Worm (Caenorhabditis elegans) whole organism, L4/young adult: ENCODE measurements around the gene B0432.1.

Experiments
- W03F9.2 ChIP-seq: fragments of 150-350 bp; optimal IDR thresholded peaks from 2 replicates; lab custom pipeline; 2014; ENCODE audit warnings: missing biosample characterization, missing genetic modification characterization
- dao-5 ChIP-seq: sonication (generic microtip); optimal IDR thresholded peaks from 2 replicates; lab custom pipeline; 2016; ENCODE audit warnings: missing genotype, missing genetic modification characterization, moderate library complexity, missing compliant biosample characterization
- him-1 ChIP-seq: sonication (generic microtip); optimal IDR thresholded peaks from 2 replicates; lab custom pipeline; 2016; ENCODE audit warnings: missing genotype, missing genetic modification reagents, missing genetic modification characterization, missing compliant biosample characterization

DNA sequence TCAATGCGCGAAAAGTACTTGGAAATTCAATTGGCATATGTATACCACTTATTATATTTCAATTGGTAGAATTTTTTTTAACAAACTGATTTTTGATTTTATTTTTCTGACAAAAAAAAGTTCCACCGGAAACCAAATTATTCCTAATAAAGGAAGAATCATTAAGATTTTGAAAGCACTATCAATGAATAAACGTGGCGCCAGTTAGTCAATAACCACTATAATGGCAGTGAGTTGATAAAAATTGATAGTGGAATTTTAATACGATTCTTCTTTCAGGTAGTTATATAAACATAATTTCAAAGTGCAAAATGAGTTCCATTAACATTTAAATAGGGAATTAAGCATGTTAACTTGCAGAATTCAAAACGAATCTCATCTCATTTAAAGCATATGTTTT, 8.5 kb downstream of the B0432.1 start, which contains the start of gene col-69:
- TF ChIP-seq dao-5 (tag; lab: Kevin White, UChicago) (no peak), W03F9.2 (tag; lab: Kevin White, UChicago) (no peak), him-1 (tag; lab: Kevin White, UChicago) (no peak)
